Fruit fly (Drosophila melanogaster) whole organism, embryonic: ENCODE measurements around the gene CG15283.

Source experiments
- Blimp-1 ChIP-seq: fragments of 200-800 bp; sonication (Bioruptor generic); optimal IDR thresholded peaks from 3 replicates; lab custom pipeline; 2018; ENCODE audit warnings: missing biosample characterization, missing genetic modification characterization, mild to moderate bottlenecking, moderate library complexity, missing genetic modification reagents
- CG11247 ChIP-seq: fragments of 200-800 bp; sonication (Bioruptor generic); IDR thresholded peaks from 2 replicates; pipeline ENCODE4 v1.3.6; 2022; ENCODE audit warnings: missing biosample characterization, missing genetic modification characterization
- CG11560 ChIP-seq: fragments of 200-800 bp; sonication (Bioruptor generic); IDR thresholded peaks from 3 replicates; pipeline ENCODE4 v1.3.6; 2022; ENCODE audit warnings: missing biosample characterization, missing genetic modification characterization
- CG13894 ChIP-seq: fragments of 200-800 bp; sonication (Bioruptor generic); optimal IDR thresholded peaks from 3 replicates; lab custom pipeline; 2018; ENCODE audit warnings: missing biosample characterization, mild to moderate bottlenecking, missing genetic modification characterization, moderate library complexity
- CG1529 ChIP-seq: fragments of 200-800 bp; sonication (Bioruptor generic); optimal IDR thresholded peaks from 3 replicates; lab custom pipeline; 2018; ENCODE audit warnings: missing biosample characterization, missing genetic modification characterization
- CG16779 ChIP-seq: fragments of 200-800 bp; sonication (Bioruptor generic); IDR thresholded peaks from 2 replicates; pipeline ENCODE4 v1.3.6; 2022; ENCODE audit warnings: missing biosample characterization, missing genetic modification characterization
- CG17802 ChIP-seq: fragments of 200-800 bp; sonication (Bioruptor generic); optimal IDR thresholded peaks from 2 replicates; lab custom pipeline; 2018; ENCODE audit warnings: missing biosample characterization, mild to moderate bottlenecking, missing genetic modification characterization, moderate library complexity
- CG1832 ChIP-seq: fragments of 200-800 bp; sonication (Bioruptor generic); optimal IDR thresholded peaks from 2 replicates; lab custom pipeline; 2017; ENCODE audit warnings: missing biosample characterization, mild to moderate bottlenecking, missing genetic modification characterization, inconsistent platforms
- CG18619 ChIP-seq: fragments of 200-800 bp; sonication (Bioruptor generic); optimal IDR thresholded peaks from 3 replicates; lab custom pipeline; 2017; ENCODE audit warnings: missing biosample characterization, mild to moderate bottlenecking, missing genetic modification characterization
- CG2116 ChIP-seq: fragments of 200-800 bp; sonication (Bioruptor generic); optimal IDR thresholded peaks from 3 replicates; lab custom pipeline; 2018; ENCODE audit warnings: missing biosample characterization, mild to moderate bottlenecking, missing genetic modification characterization
- CG2889 ChIP-seq: fragments of 200-800 bp; sonication (Bioruptor generic); IDR thresholded peaks from 3 replicates; pipeline ENCODE4 v1.3.6; 2022; ENCODE audit warnings: missing biosample characterization, missing genetic modification characterization
- CG31365 ChIP-seq: fragments of 200-800 bp; sonication (Bioruptor generic); optimal IDR thresholded peaks from 2 replicates; lab custom pipeline; 2018; ENCODE audit warnings: missing biosample characterization, mild to moderate bottlenecking, missing genetic modification characterization
- CG6683 ChIP-seq: fragments of 200-800 bp; sonication (Bioruptor generic); optimal IDR thresholded peaks from 2 replicates; lab custom pipeline; 2017; ENCODE audit warnings: missing biosample characterization, mild to moderate bottlenecking, missing genetic modification characterization, missing genetic modification reagents
- CG7556 ChIP-seq: fragments of 200-800 bp; sonication (Bioruptor generic); optimal IDR thresholded peaks from 2 replicates; lab custom pipeline; 2017; ENCODE audit warnings: missing biosample characterization, mild to moderate bottlenecking, missing genetic modification characterization
- CG7786 ChIP-seq: fragments of 200-800 bp; sonication (Bioruptor generic); optimal IDR thresholded peaks from 2 replicates; lab custom pipeline; 2016; ENCODE audit warnings: missing biosample characterization, missing genetic modification characterization
- CG7839 ChIP-seq: fragments of 200-800 bp; sonication (Bioruptor generic); optimal IDR thresholded peaks from 3 replicates; lab custom pipeline; 2018; ENCODE audit warnings: missing biosample characterization, mild to moderate bottlenecking, missing genetic modification characterization, moderate library complexity
- CG7963 ChIP-seq: fragments of 200-800 bp; sonication (Bioruptor generic); IDR thresholded peaks from 3 replicates; pipeline ENCODE4 v1.3.6; 2022; ENCODE audit warnings: missing biosample characterization, missing genetic modification characterization; ENCODE audit not compliant: partially characterized antibody
- CG8944 ChIP-seq: fragments of 200-800 bp; sonication (Bioruptor generic); optimal IDR thresholded peaks from 3 replicates; lab custom pipeline; 2016; ENCODE audit warnings: missing biosample characterization, missing genetic modification characterization
- D19B ChIP-seq: fragments of 200-800 bp; sonication (Bioruptor generic); optimal IDR thresholded peaks from 2 replicates; lab custom pipeline; 2017; ENCODE audit warnings: missing biosample characterization, mild to moderate bottlenecking, missing genetic modification characterization
- H15 ChIP-seq: fragments of 200-800 bp; sonication (Bioruptor generic); IDR thresholded peaks from 3 replicates; pipeline ENCODE4 v1.3.6; 2022; ENCODE audit warnings: missing biosample characterization, missing genetic modification characterization
- HHEX ChIP-seq: fragments of 200-800 bp; sonication (Bioruptor generic); optimal IDR thresholded peaks from 3 replicates; lab custom pipeline; 2017; ENCODE audit warnings: missing biosample characterization, mild to moderate bottlenecking, missing genetic modification characterization, missing genetic modification reagents
- HLHmδ ChIP-seq: fragments of 200-800 bp; sonication (Bioruptor generic); optimal IDR thresholded peaks from 2 replicates; lab custom pipeline; 2018; ENCODE audit warnings: missing biosample characterization, mild to moderate bottlenecking, missing genetic modification characterization, moderate library complexity
- Hr39 ChIP-seq: fragments of >200 bp; optimal IDR thresholded peaks from 2 replicates; lab custom pipeline; 2017
- Kr ChIP-seq: fragments of 200-800 bp; sonication (Bioruptor generic); optimal IDR thresholded peaks from 2 replicates; lab custom pipeline; 2017; ENCODE audit warnings: missing biosample characterization, mild to moderate bottlenecking, missing genetic modification characterization
- MTF-1 ChIP-seq: fragments of 200-800 bp; sonication (Bioruptor generic); optimal IDR thresholded peaks from 2 replicates; lab custom pipeline; 2018; ENCODE audit warnings: missing biosample characterization, mild to moderate bottlenecking, missing genetic modification characterization, borderline replicate concordance
- Meics ChIP-seq: fragments of 200-800 bp; sonication (Bioruptor generic); optimal IDR thresholded peaks from 2 replicates; lab custom pipeline; 2017; ENCODE audit warnings: missing biosample characterization, mild to moderate bottlenecking, missing genetic modification characterization
- NC2α ChIP-seq: fragments of 200-800 bp; sonication (Bioruptor generic); optimal IDR thresholded peaks from 2 replicates; lab custom pipeline; 2016; ENCODE audit warnings: missing biosample characterization, missing genetic modification characterization
- Rfx ChIP-seq: fragments of 200-800 bp; sonication (Bioruptor generic); IDR thresholded peaks from 2 replicates; pipeline ENCODE4 v1.3.6; 2022; ENCODE audit warnings: missing biosample characterization, missing genetic modification characterization
- ab ChIP-seq: fragments of 200-800 bp; sonication (Bioruptor generic); optimal IDR thresholded peaks from 2 replicates; lab custom pipeline; 2016; ENCODE audit warnings: missing biosample characterization, missing genetic modification characterization
- al ChIP-seq: fragments of 200-800 bp; sonication (Bioruptor generic); IDR thresholded peaks from 2 replicates; pipeline ENCODE4 v1.3.6; 2022; ENCODE audit warnings: missing biosample characterization, missing genetic modification characterization
- ci ChIP-seq: fragments of 200-800 bp; sonication (Bioruptor generic); IDR thresholded peaks from 3 replicates; pipeline ENCODE4 v1.3.6; 2022; ENCODE audit warnings: missing biosample characterization, missing genetic modification characterization
- crol ChIP-seq: fragments of 200-800 bp; sonication (Bioruptor generic); IDR thresholded peaks from 2 replicates; pipeline ENCODE4 v1.3.6; 2022; ENCODE audit warnings: missing biosample characterization, missing genetic modification characterization
- da ChIP-seq: fragments of 200-800 bp; sonication (Bioruptor generic); optimal IDR thresholded peaks from 2 replicates; lab custom pipeline; 2016; ENCODE audit warnings: missing biosample characterization, missing genetic modification characterization
- dan ChIP-seq: fragments of 200-800 bp; sonication (Bioruptor generic); IDR thresholded peaks from 2 replicates; pipeline ENCODE4 v1.3.6; 2022; ENCODE audit warnings: missing biosample characterization, missing genetic modification characterization
- dati ChIP-seq: fragments of 200-800 bp; sonication (Bioruptor generic); IDR thresholded peaks from 2 replicates; pipeline ENCODE4 v1.3.6; 2022; ENCODE audit warnings: missing biosample characterization, missing genetic modification characterization
- eve ChIP-seq, 2 experiments: fragments of >200 bp; optimal IDR thresholded peaks; 2 replicates each; lab custom pipeline; 2017; ENCODE audit warnings: missing biosample characterization in 2 of 2, missing genetic modification characterization in 2 of 2
- fd96Cb ChIP-seq: fragments of 200-800 bp; sonication (Bioruptor generic); optimal IDR thresholded peaks from 2 replicates; lab custom pipeline; 2018; ENCODE audit warnings: missing biosample characterization, mild to moderate bottlenecking, missing genetic modification characterization, moderate library complexity
- fru ChIP-seq: fragments of >200 bp; optimal IDR thresholded peaks from 2 replicates; lab custom pipeline; 2017
- gem ChIP-seq: fragments of 200-800 bp; sonication (Bioruptor generic); optimal IDR thresholded peaks from 2 replicates; lab custom pipeline; 2019; ENCODE audit warnings: missing biosample characterization, mild to moderate bottlenecking, missing genetic modification characterization, moderate library complexity
- gsb ChIP-seq: fragments of 200-800 bp; sonication (Bioruptor generic); IDR thresholded peaks from 2 replicates; pipeline ENCODE4 v1.3.6; 2022; ENCODE audit warnings: missing biosample characterization, missing genetic modification characterization
- lola ChIP-seq, 3 experiments: fragments of >200 bp in 2 of 3; fragments of 200-800 bp in 1 of 3; sonication (Bioruptor generic) in 1 of 3; optimal IDR thresholded peaks; 2 replicates each; lab custom pipeline; 2017 to 2019; ENCODE audit warnings: missing biosample characterization in 3 of 3, missing genetic modification characterization in 3 of 3, mild to moderate bottlenecking in 1 of 3, moderate library complexity in 1 of 3
- lov ChIP-seq, 2 experiments: fragments of 200-800 bp in 1 of 2; fragments of >200 bp in 1 of 2; sonication (Bioruptor generic) in 1 of 2; IDR thresholded peaks in 1 of 2; optimal IDR thresholded peaks in 1 of 2; 2 replicates in 1 of 2; 3 replicates in 1 of 2; pipeline versions ENCODE4 v1.3.6 to Lab custom; 2017 to 2022; ENCODE audit warnings: missing biosample characterization in 1 of 2, missing genetic modification characterization in 1 of 2
- nau ChIP-seq: fragments of 200-800 bp; sonication (Bioruptor generic); optimal IDR thresholded peaks from 3 replicates; lab custom pipeline; 2017; ENCODE audit warnings: missing biosample characterization, mild to moderate bottlenecking, missing genetic modification characterization, missing genetic modification reagents
- onecut ChIP-seq: fragments of 200-800 bp; sonication (Bioruptor generic); IDR thresholded peaks from 2 replicates; pipeline ENCODE4 v1.3.6; 2022; ENCODE audit warnings: missing biosample characterization, missing genetic modification characterization
- pum ChIP-seq: fragments of 200-800 bp; sonication (Bioruptor generic); optimal IDR thresholded peaks from 2 replicates; lab custom pipeline; 2016; ENCODE audit warnings: missing biosample characterization, missing genetic modification characterization
- row ChIP-seq: fragments of 200-800 bp; sonication (Bioruptor generic); IDR thresholded peaks from 3 replicates; pipeline ENCODE4 v1.3.6; 2022; ENCODE audit warnings: missing biosample characterization, missing genetic modification characterization
- tna ChIP-seq: fragments of 200-800 bp; sonication (Bioruptor generic); IDR thresholded peaks from 2 replicates; pipeline ENCODE4 v1.3.6; 2022; ENCODE audit warnings: missing biosample characterization, missing genetic modification characterization; ENCODE audit not compliant: partially characterized antibody
- ttk ChIP-seq: fragments of 200-800 bp; sonication (Bioruptor generic); IDR thresholded peaks from 2 replicates; pipeline ENCODE4 v2.1.2; 2022; ENCODE audit warnings: missing biosample characterization, missing genetic modification characterization
- wdn ChIP-seq: fragments of 200-800 bp; sonication (Bioruptor generic); IDR thresholded peaks from 2 replicates; pipeline ENCODE4 v1.3.6; 2022; ENCODE audit warnings: missing biosample characterization, missing genetic modification characterization
- wek ChIP-seq: fragments of 200-800 bp; sonication (Bioruptor generic); optimal IDR thresholded peaks from 3 replicates; lab custom pipeline; 2018; ENCODE audit warnings: missing biosample characterization, mild to moderate bottlenecking, missing genetic modification characterization, moderate library complexity
- yki ChIP-seq: fragments of >200 bp; optimal IDR thresholded peaks from 3 replicates; lab custom pipeline; 2018
- zen2 ChIP-seq: fragments of 200-800 bp; sonication (Bioruptor generic); IDR thresholded peaks from 3 replicates; pipeline ENCODE4 v1.3.6; 2022; ENCODE audit warnings: missing biosample characterization, missing genetic modification characterization; ENCODE audit not compliant: partially characterized antibody

Gene CG15283

dm6 chr2L:14499497-14499896 is 48.8 kb upstream of the CG15283 start (continued):
- TF ChIP-seq CG7839 (tag; lab: Kevin White, UChicago) (no peak), nau (GFP tag; lab: Kevin White, UChicago) (peak; percentile 64), gsb (GFP tag; lab: Robert Waterston, UW) (no peak), da (GFP tag; lab: Kevin White, UChicago) (no peak), ttk (GFP tag; lab: Robert Waterston, UW) (0 out of 2 replicates have a peak, but pooled peaks have one; percentile 3), ab (GFP tag; lab: Kevin White, UChicago) (no peak), NC2α (GFP tag; lab: Kevin White, UChicago) (no peak), H15 (GFP tag; lab: Robert Waterston, UW) (no peak), CG16779 (GFP tag; lab: Robert Waterston, UW) (no peak), CG11247 (GFP tag; lab: Robert Waterston, UW) (no peak), pum (GFP tag; lab: Kevin White, UChicago) (no peak), CG1832 (GFP tag; lab: Kevin White, UChicago) (no peak), tna (no peak), fru (lab: Kevin White, UChicago) (no peak), Kr (GFP tag; lab: Kevin White, UChicago) (no peak), dati (GFP tag; lab: Robert Waterston, UW) (no peak), fd96Cb (tag; lab: Kevin White, UChicago) (no peak), wdn (GFP tag; lab: Robert Waterston, UW) (no peak), CG8944 (GFP tag; lab: Kevin White, UChicago) (no peak), CG7963 (no peak), CG1529 (no peak), CG7786 (GFP tag; lab: Kevin White, UChicago) (no peak), Meics (GFP tag; lab: Kevin White, UChicago) (no peak), eve (GFP tag; optimal IDR thresholded peaks at IDR 0.05; lab: Kevin White, UChicago) (no peak), al (GFP tag; lab: Robert Waterston, UW) (no peak), Hr39 (no peak), crol (GFP tag; lab: Robert Waterston, UW) (no peak), CG6683 (GFP tag; lab: Kevin White, UChicago) (no peak), CG7556 (GFP tag; lab: Kevin White, UChicago) (no peak), onecut (GFP tag; lab: Robert Waterston, UW) (no peak), Rfx (GFP tag; lab: Robert Waterston, UW) (peak; percentile 12; the same call in 1 of the 2 replicates), zen2 (no peak), CG11560 (tag; lab: Robert Waterston, UW) (no peak), ci (GFP tag; lab: Robert Waterston, UW) (peak; percentile 78), lov (optimal IDR thresholded peaks at IDR 0.05; lab: Kevin White, UChicago) (no peak), lov (GFP tag; IDR thresholded peaks at IDR 0.05; lab: Robert Waterston, UW) (no peak), HHEX (GFP tag; lab: Kevin White, UChicago) (no peak)

dm6 chr2L:14499078-14499477 is 48.4 kb upstream of the CG15283 start:
- TF ChIP-seq CG13894 (tag; lab: Kevin White, UChicago) (no peak), CG2116 (GFP tag; lab: Kevin White, UChicago) (no peak), HLHmδ (no peak), tna (no peak), CG17802 (tag; lab: Kevin White, UChicago) (no peak), row (peak; percentile 47; the same call in 2 of the 3 replicates), CG31365 (tag; lab: Kevin White, UChicago) (no peak), lola (GFP tag; optimal IDR thresholded peaks at IDR 0.05; lab: Kevin White, UChicago) (peak in 1 of 3 experiments; percentile 8), yki (lab: Kevin White, UChicago) (no peak), Blimp-1 (GFP tag; lab: Kevin White, UChicago) (no peak), wek (GFP tag; lab: Kevin White, UChicago) (no peak), D19B (no peak), gem (tag; lab: Kevin White, UChicago) (peak; percentile 61), MTF-1 (GFP tag; lab: Kevin White, UChicago) (no peak), CG7556 (GFP tag; lab: Kevin White, UChicago) (peak; percentile 0), CG18619 (peak; percentile 13), dan (GFP tag; lab: Robert Waterston, UW) (no peak), CG2889 (no peak)
